Worm (Caenorhabditis elegans) whole organism, L1 larva: ENCODE results near the gene gst-4.

Source experiments
- C16A3.4 ChIP-seq: fragments of 150-350 bp; optimal IDR thresholded peaks from 2 replicates; lab custom pipeline; 2014; ENCODE audit warnings: missing biosample characterization, missing genetic modification characterization
- F16B12.6 ChIP-seq: fragments of 150-350 bp; optimal IDR thresholded peaks from 2 replicates; lab custom pipeline; 2014; ENCODE audit warnings: missing biosample characterization, missing genetic modification characterization
- Y116A8C.19 ChIP-seq: sonication (generic microtip); optimal IDR thresholded peaks from 2 replicates; lab custom pipeline; 2016; ENCODE audit warnings: missing compliant biosample characterization, missing genetic modification characterization, borderline replicate concordance
- alr-1 ChIP-seq: fragments of 200-800 bp; sonication (Bioruptor generic); optimal IDR thresholded peaks from 2 replicates; lab custom pipeline; 2018; ENCODE audit warnings: borderline replicate concordance, mild to moderate bottlenecking, missing genetic modification characterization, missing compliant biosample characterization
- aly-2 ChIP-seq: fragments of 150-350 bp; optimal IDR thresholded peaks from 2 replicates; lab custom pipeline; 2014; ENCODE audit warnings: missing biosample characterization, missing genetic modification characterization
- ama-1 ChIP-seq: fragments of 150-350 bp; optimal IDR thresholded peaks from 2 replicates; lab custom pipeline; 2014
- blmp-1 ChIP-seq: fragments of 150-350 bp; optimal IDR thresholded peaks from 2 replicates; lab custom pipeline; 2014; ENCODE audit warnings: missing biosample characterization, missing genetic modification characterization
- ceh-88 ChIP-seq: fragments of 200-800 bp; sonication (Bioruptor generic); IDR thresholded peaks from 2 replicates; pipeline ENCODE4 v1.3.6; 2022; ENCODE audit warnings: missing genetic modification characterization, missing compliant biosample characterization
- ceh-90 ChIP-seq: sonication (generic microtip); optimal IDR thresholded peaks from 2 replicates; lab custom pipeline; 2016; ENCODE audit warnings: missing genetic modification characterization, missing compliant biosample characterization
- dpl-1 ChIP-seq, 3 experiments: fragments of 150-350 bp in 2 of 3; sonication (generic microtip) in 1 of 3; optimal IDR thresholded peaks; 2 replicates each; lab custom pipeline; 2014 to 2017; ENCODE audit warnings: missing biosample characterization in 3 of 3, missing genetic modification characterization in 3 of 3, missing genetic modification reagents in 3 of 3
- dsc-1 ChIP-seq: sonication (generic microtip); optimal IDR thresholded peaks from 2 replicates; lab custom pipeline; 2016; ENCODE audit warnings: mild to moderate bottlenecking, missing genetic modification characterization, missing compliant biosample characterization
- efl-1 ChIP-seq, 4 experiments: fragments of 150-350 bp; optimal IDR thresholded peaks in 3 of 4; peaks in 1 of 4; 1 replicate in 1 of 4; 2 replicates in 3 of 4; lab custom pipeline; 2014; ENCODE audit warnings: missing biosample characterization in 2 of 4, missing genetic modification characterization in 2 of 4, missing genetic modification reagents in 2 of 4
- efl-3 ChIP-seq: fragments of 200-800 bp; sonication (Bioruptor generic); optimal IDR thresholded peaks from 2 replicates; lab custom pipeline; 2018; ENCODE audit warnings: mild to moderate bottlenecking, missing genetic modification characterization, missing compliant biosample characterization
- egl-27 ChIP-seq, 2 experiments: fragments of 150-350 bp in 1 of 2; sonication (generic microtip); optimal IDR thresholded peaks; 3 replicates each; lab custom pipeline; 2017 to 2018; ENCODE audit warnings: missing biosample characterization in 2 of 2, missing genetic modification characterization in 2 of 2, missing genetic modification reagents in 2 of 2
- elt-3 ChIP-seq, 6 experiments: fragments of 150-350 bp in 1 of 6; sonication (generic microtip); optimal IDR thresholded peaks; 2 replicates each; lab custom pipeline; 2017 to 2018; ENCODE audit warnings: missing biosample characterization in 6 of 6, missing genetic modification characterization in 6 of 6, inconsistent platforms in 1 of 6
- fkh-10 ChIP-seq: sonication (generic microtip); optimal IDR thresholded peaks from 2 replicates; lab custom pipeline; 2017; ENCODE audit warnings: missing biosample characterization, missing genetic modification reagents, missing genetic modification characterization
- fkh-4 ChIP-seq: sonication (generic microtip); optimal IDR thresholded peaks from 2 replicates; lab custom pipeline; 2016; ENCODE audit warnings: missing compliant biosample characterization, missing genetic modification characterization, borderline replicate concordance
- fkh-8 ChIP-seq: sonication (generic microtip); optimal IDR thresholded peaks from 2 replicates; lab custom pipeline; 2016; ENCODE audit warnings: mild to moderate bottlenecking, missing genetic modification characterization, missing compliant biosample characterization
- irx-1 ChIP-seq: sonication (generic microtip); optimal IDR thresholded peaks from 2 replicates; lab custom pipeline; 2016; ENCODE audit warnings: missing genetic modification characterization, missing compliant biosample characterization
- isw-1 ChIP-seq: fragments of 200-800 bp; sonication (Bioruptor generic); IDR thresholded peaks from 2 replicates; pipeline ENCODE4 v1.3.6; 2022; ENCODE audit warnings: missing genetic modification characterization, missing compliant biosample characterization
- lin-14 ChIP-seq: fragments of 200-800 bp; sonication (Bioruptor generic); optimal IDR thresholded peaks from 2 replicates; lab custom pipeline; 2018; ENCODE audit warnings: mild to moderate bottlenecking, missing genetic modification characterization, moderate library complexity, missing compliant biosample characterization
- lin-15B ChIP-seq: fragments of 150-350 bp; sonication (generic microtip); optimal IDR thresholded peaks from 3 replicates; lab custom pipeline; 2014; ENCODE audit warnings: missing biosample characterization, missing genetic modification characterization
- lin-35 ChIP-seq, 2 experiments: fragments of 150-350 bp; optimal IDR thresholded peaks; 2 replicates each; lab custom pipeline; 2014; ENCODE audit warnings: missing biosample characterization in 2 of 2, missing genetic modification characterization in 2 of 2, missing genetic modification reagents in 2 of 2
- lin-39 ChIP-seq: fragments of 150-350 bp; optimal IDR thresholded peaks from 2 replicates; lab custom pipeline; 2014; ENCODE audit warnings: missing biosample characterization, missing genetic modification reagents, missing genetic modification characterization
- lir-3 ChIP-seq: sonication (generic microtip); optimal IDR thresholded peaks from 2 replicates; lab custom pipeline; 2016; ENCODE audit warnings: mild to moderate bottlenecking, missing genetic modification characterization, moderate library complexity, missing compliant biosample characterization; ENCODE audit not compliant: poor library complexity
- lsy-2 ChIP-seq, 2 experiments: fragments of 150-350 bp; optimal IDR thresholded peaks; 2 replicates each; lab custom pipeline; 2014; ENCODE audit warnings: missing biosample characterization in 2 of 2, missing genetic modification characterization in 2 of 2
- mdl-1 ChIP-seq, 2 experiments: fragments of 150-350 bp; optimal IDR thresholded peaks; 2 replicates each; lab custom pipeline; 2014 to 2017; ENCODE audit warnings: missing biosample characterization in 2 of 2, missing genetic modification characterization in 2 of 2, inconsistent platforms in 1 of 2
- nhr-19 ChIP-seq: fragments of 200-800 bp; sonication (Bioruptor generic); conservative IDR thresholded peaks from 2 replicates; pipeline ENCODE4 v1.3.6; 2022; ENCODE audit warnings: missing genetic modification characterization, missing compliant biosample characterization
- nhr-20 ChIP-seq: sonication (generic microtip); optimal IDR thresholded peaks from 2 replicates; lab custom pipeline; 2016; ENCODE audit warnings: mild to moderate bottlenecking, missing genetic modification characterization, missing compliant biosample characterization
- nhr-71 ChIP-seq: sonication (generic microtip); optimal IDR thresholded peaks from 2 replicates; lab custom pipeline; 2016; ENCODE audit warnings: mild to moderate bottlenecking, missing genetic modification characterization, moderate library complexity, missing compliant biosample characterization
- nhr-77 ChIP-seq: fragments of 150-350 bp; optimal IDR thresholded peaks from 2 replicates; lab custom pipeline; 2014; ENCODE audit warnings: missing biosample characterization, missing genetic modification characterization
- nhr-90 ChIP-seq: sonication (generic microtip); optimal IDR thresholded peaks from 2 replicates; lab custom pipeline; 2016; ENCODE audit warnings: mild to moderate bottlenecking, missing genetic modification characterization, missing compliant biosample characterization; ENCODE audit not compliant: poor library complexity
- pax-3 ChIP-seq: fragments of 200-800 bp; sonication (Bioruptor generic); optimal IDR thresholded peaks from 2 replicates; lab custom pipeline; 2018; ENCODE audit warnings: mild to moderate bottlenecking, missing genetic modification characterization, moderate library complexity, missing compliant biosample characterization
- pqm-1 ChIP-seq: sonication (generic microtip); optimal IDR thresholded peaks from 3 replicates; lab custom pipeline; 2017; ENCODE audit warnings: missing biosample characterization, missing genetic modification characterization
- rnt-1 ChIP-seq: sonication (generic microtip); optimal IDR thresholded peaks from 2 replicates; lab custom pipeline; 2016; ENCODE audit warnings: mild to moderate bottlenecking, missing genetic modification characterization, moderate library complexity, missing compliant biosample characterization
- snpc-4 ChIP-seq: fragments of 150-350 bp; optimal IDR thresholded peaks from 2 replicates; lab custom pipeline; 2014; ENCODE audit warnings: missing biosample characterization, missing genetic modification characterization
- snu-23 ChIP-seq: sonication (generic microtip); optimal IDR thresholded peaks from 2 replicates; lab custom pipeline; 2016; ENCODE audit warnings: missing genetic modification characterization, missing compliant biosample characterization
- sptf-1 ChIP-seq: fragments of 150-350 bp; optimal IDR thresholded peaks from 2 replicates; lab custom pipeline; 2014; ENCODE audit warnings: missing biosample characterization, missing genetic modification characterization
- sup-37 ChIP-seq: fragments of 200-800 bp; sonication (Bioruptor generic); optimal IDR thresholded peaks from 2 replicates; lab custom pipeline; 2018; ENCODE audit warnings: mild to moderate bottlenecking, missing genetic modification characterization, missing compliant biosample characterization
- swsn-7 ChIP-seq: sonication (generic microtip); optimal IDR thresholded peaks from 2 replicates; lab custom pipeline; 2016; ENCODE audit warnings: missing genetic modification characterization, missing compliant biosample characterization
- tbx-2 ChIP-seq: sonication (generic microtip); optimal IDR thresholded peaks from 2 replicates; lab custom pipeline; 2016; ENCODE audit warnings: missing genetic modification characterization, missing compliant biosample characterization
- unc-30 ChIP-seq: sonication (generic microtip); optimal IDR thresholded peaks from 2 replicates; lab custom pipeline; 2017; ENCODE audit warnings: missing biosample characterization, missing genetic modification characterization
- unc-62 ChIP-seq: fragments of 150-350 bp; optimal IDR thresholded peaks from 2 replicates; lab custom pipeline; 2014; ENCODE audit warnings: missing biosample characterization, missing genetic modification reagents, missing genetic modification characterization
- vab-15 ChIP-seq: sonication (generic microtip); optimal IDR thresholded peaks from 2 replicates; lab custom pipeline; 2017; ENCODE audit warnings: missing genotype, mild to moderate bottlenecking, missing genetic modification characterization, missing compliant biosample characterization
- xbp-1 ChIP-seq: sonication (generic microtip); optimal IDR thresholded peaks from 2 replicates; lab custom pipeline; 2016; ENCODE audit warnings: missing genetic modification characterization, missing compliant biosample characterization
- zip-4 ChIP-seq: fragments of 200-800 bp; sonication (Bioruptor generic); optimal IDR thresholded peaks from 2 replicates; lab custom pipeline; 2018; ENCODE audit warnings: mild to moderate bottlenecking, missing genetic modification characterization, moderate library complexity, missing compliant biosample characterization
- ztf-4 ChIP-seq: fragments of 150-350 bp; optimal IDR thresholded peaks from 2 replicates; lab custom pipeline; 2014; ENCODE audit warnings: missing biosample characterization, missing genetic modification characterization

gst-4 gene

DNA sequence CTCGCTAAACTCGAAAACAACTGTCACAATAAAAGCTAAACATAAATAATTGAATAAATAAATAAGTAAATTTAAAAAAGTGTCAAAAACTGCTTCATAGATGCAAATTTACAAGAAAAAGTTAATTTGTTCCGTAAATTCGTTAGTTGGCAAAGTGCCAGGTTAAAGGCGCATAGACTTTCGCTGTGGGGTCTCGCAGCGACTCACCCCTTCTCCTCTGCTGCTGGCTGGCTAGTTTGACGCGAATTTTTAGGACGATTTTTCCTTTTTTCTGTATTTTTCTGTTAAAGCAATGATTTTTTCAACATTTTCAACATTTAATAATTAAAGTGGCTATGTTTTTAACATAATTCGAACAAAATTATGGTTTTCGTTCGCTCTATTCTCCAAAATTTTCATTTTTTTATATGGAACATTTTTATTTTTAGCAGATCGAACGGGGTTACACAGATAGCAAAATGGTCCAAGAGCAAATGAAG is 34.3 kb downstream of the gst-4 start, which contains the start of gene rack-1 (continued):
- no peak for TF ChIP-seq sptf-1 (tag; lab: Kevin White, UChicago)
- TF ChIP-seq vab-15 (tag; lab: Kevin White, UChicago) = no peak
- peak; percentile 39 for TF ChIP-seq F16B12.6 (tag; lab: Kevin White, UChicago)
- peak; percentile 17 for TF ChIP-seq irx-1 (tag; lab: Kevin White, UChicago)
- peak; percentile 31 for TF ChIP-seq lin-15B (tag; lab: Kevin White, UChicago)
- TF ChIP-seq fkh-10 (GFP tag; lab: Kevin White, UChicago) = no peak
- TF ChIP-seq pqm-1 (tag; lab: Kevin White, UChicago) = no peak
- TF ChIP-seq ama-1 (lab: Kevin White, UChicago) = no peak
- TF ChIP-seq egl-27 (tag; optimal IDR thresholded peaks at IDR 0.05; lab: Kevin White, UChicago) = no peak
- no peak for TF ChIP-seq unc-30 (tag; lab: Kevin White, UChicago)
- peak; percentile 47 for TF ChIP-seq blmp-1 (tag; lab: Kevin White, UChicago)
- peak; percentile 35 for TF ChIP-seq dsc-1 (tag; lab: Kevin White, UChicago)
- TF ChIP-seq nhr-90 (tag; lab: Kevin White, UChicago) = peak; percentile 31
- TF ChIP-seq ztf-4 = no peak
- no peak for TF ChIP-seq ceh-88 (GFP tag; lab: Robert Waterston, UW)
- no peak for TF ChIP-seq efl-3
- TF ChIP-seq elt-3 (tag; optimal IDR thresholded peaks at IDR 0.05; lab: Kevin White, UChicago) = peak in 1 of 6 experiments; percentile 51
- no peak for TF ChIP-seq alr-1
- TF ChIP-seq ceh-90 (tag; lab: Kevin White, UChicago) = no peak
- TF ChIP-seq snpc-4 (tag; lab: Kevin White, UChicago) = peak; percentile 15
- peak in 1 of 2 experiments; percentile 38 for TF ChIP-seq mdl-1 (tag; optimal IDR thresholded peaks at IDR 0.05; lab: Kevin White, UChicago)
- TF ChIP-seq xbp-1 = peak; percentile 59
- peak; percentile 66 to 70 for TF ChIP-seq lin-35 (GFP tag; optimal IDR thresholded peaks at IDR 0.05; lab: Kevin White, UChicago)
- TF ChIP-seq sup-37 = no peak
- TF ChIP-seq fkh-4 (tag; lab: Kevin White, UChicago) = no peak
- TF ChIP-seq, all 84 proteins: peak for 34

DNA sequence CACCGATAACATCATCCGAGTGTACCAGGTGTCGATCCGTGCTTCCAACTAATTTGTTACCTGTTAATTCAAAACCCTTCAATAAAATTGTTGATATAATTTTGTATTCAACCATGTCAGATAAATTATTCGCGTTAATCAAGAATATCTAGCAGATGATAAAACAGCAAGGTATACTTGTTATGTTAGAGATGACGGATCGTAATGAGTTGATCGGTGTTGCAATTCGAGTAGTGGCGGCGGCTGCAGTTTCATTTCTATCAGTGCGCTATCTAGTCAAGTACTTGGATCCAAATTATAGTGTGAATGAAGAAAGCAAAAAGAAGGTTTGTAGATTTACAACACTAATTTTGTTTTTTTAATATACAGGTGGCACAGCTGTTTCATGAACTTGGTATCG is 35.8 kb downstream of the gst-4 start, which contains the start of gene mspn-1:
Gene mspn-1 (plus strand): TSS at position 190 of the 400 bp plus-strand sequence.
- TF ChIP-seq aly-2 (tag; lab: Kevin White, UChicago) (peak; percentile 27), nhr-77 (tag; lab: Kevin White, UChicago) (no peak), lsy-2 (tag; optimal IDR thresholded peaks at IDR 0.05; lab: Kevin White, UChicago) (peak in 1 of 2 experiments; percentile 25), Y116A8C.19 (tag; lab: Kevin White, UChicago) (no peak)
- TF ChIP-seq, all 84 proteins: peak for 2

- TF ChIP-seq rnt-1 (peak; percentile 66), xbp-1 (peak; percentile 7), nhr-71 (tag; lab: Kevin White, UChicago) (peak; percentile 73), lin-39 (peak; percentile 36), fkh-8 (tag; lab: Kevin White, UChicago) (no peak), unc-30 (tag; lab: Kevin White, UChicago) (no peak), lsy-2 (tag; optimal IDR thresholded peaks at IDR 0.05; lab: Kevin White, UChicago) (peak; percentile 1 to 47), isw-1 (no peak), dsc-1 (tag; lab: Kevin White, UChicago) (peak; percentile 49), egl-27 (tag; optimal IDR thresholded peaks at IDR 0.05; lab: Kevin White, UChicago) (no peak), tbx-2 (tag; lab: Kevin White, UChicago) (peak; percentile 5), dpl-1 (GFP tag; optimal IDR thresholded peaks at IDR 0.05; lab: Kevin White, UChicago) (peak in 2 of 3 experiments; percentile 18 to 19), pax-3 (tag; lab: Kevin White, UChicago) (no peak), lir-3 (tag; lab: Kevin White, UChicago) (no peak), nhr-19 (peak; percentile 50), nhr-20 (tag; lab: Kevin White, UChicago) (peak; percentile 57), lin-35 (GFP tag; optimal IDR thresholded peaks at IDR 0.05; lab: Kevin White, UChicago) (peak; percentile 15 to 32), snu-23 (peak; percentile 65), swsn-7 (tag; lab: Kevin White, UChicago) (peak; percentile 19), unc-62 (GFP tag; lab: Kevin White, UChicago) (no peak), zip-4 (GFP tag; lab: Kevin White, UChicago) (no peak), efl-1 (optimal IDR thresholded peaks at IDR 0.05; lab: Kevin White, UChicago) (peak in 1 of 2 experiments; percentile 18), efl-1 (GFP tag; optimal IDR thresholded peaks at IDR 0.05 in 1 of 2; lab: Kevin White, UChicago) (peak; percentile 28 to 89), C16A3.4 (tag; lab: Kevin White, UChicago) (no peak), lin-14 (GFP tag; lab: Kevin White, UChicago) (peak; percentile 74)
Observed at ce11 chrIV:10180133-10180749, 38.2 kb downstream of the gst-4 start, which contains the start of gene gta-1. Gene gta-1, plus strand, starts transcription at chrIV:10180660.
